Fruit fly (Drosophila melanogaster) whole organism, wandering third instar larva: ENCODE results near the gene GstD8.

Source experiments
- Abd-B ChIP-seq: fragments of >200 bp; optimal IDR thresholded peaks from 2 replicates; lab custom pipeline; 2017; ENCODE audit warnings: missing biosample characterization, missing genetic modification characterization
- CG32264 ChIP-seq: fragments of 200-800 bp; sonication (Bioruptor generic); optimal IDR thresholded peaks from 2 replicates; lab custom pipeline; 2016; ENCODE audit warnings: missing biosample characterization, missing genetic modification characterization
- CG9705 ChIP-seq: fragments of 200-800 bp; sonication (Bioruptor generic); optimal IDR thresholded peaks from 2 replicates; lab custom pipeline; 2018; ENCODE audit warnings: missing biosample characterization, mild to moderate bottlenecking, missing genetic modification characterization
- CrebA ChIP-seq: fragments of 200-800 bp; sonication (Bioruptor generic); optimal IDR thresholded peaks from 2 replicates; lab custom pipeline; 2016; ENCODE audit warnings: missing biosample characterization, mild to moderate bottlenecking, missing genetic modification characterization, borderline replicate concordance
- Dfd ChIP-seq: fragments of >200 bp; optimal IDR thresholded peaks from 2 replicates; lab custom pipeline; 2017; ENCODE audit warnings: missing biosample characterization, missing genetic modification characterization
- Dif ChIP-seq: fragments of 200-275, 200-300 bp; sonication (Bioruptor generic); optimal IDR thresholded peaks from 2 replicates; lab custom pipeline; 2018; ENCODE audit warnings: missing biosample characterization, missing genetic modification characterization; ENCODE audit not compliant: partially characterized antibody
- GATAd ChIP-seq: sonication (Bioruptor generic); optimal IDR thresholded peaks from 2 replicates; lab custom pipeline; 2016; ENCODE audit warnings: missing biosample characterization, missing genetic modification characterization
- HLH106 ChIP-seq: fragments of 200-800 bp; optimal IDR thresholded peaks from 3 replicates; lab custom pipeline; 2019; ENCODE audit warnings: missing biosample characterization, mild to moderate bottlenecking, missing genetic modification characterization, moderate library complexity
- Hnf4 ChIP-seq: fragments of 200-800 bp; sonication (Bioruptor generic); optimal IDR thresholded peaks from 2 replicates; lab custom pipeline; 2016; ENCODE audit warnings: missing biosample characterization, mild to moderate bottlenecking, missing genetic modification characterization
- Hr83 ChIP-seq: fragments of 200-300 bp; sonication (Bioruptor generic); optimal IDR thresholded peaks from 2 replicates; lab custom pipeline; 2016; ENCODE audit warnings: missing biosample characterization, mild to moderate bottlenecking, missing genetic modification characterization, moderate library complexity; ENCODE audit not compliant: poor library complexity, severe bottlenecking
- Jra ChIP-seq: sonication (Bioruptor generic); optimal IDR thresholded peaks from 2 replicates; lab custom pipeline; 2016; ENCODE audit warnings: missing biosample characterization, missing genetic modification characterization
- Mio ChIP-seq: sonication (Bioruptor generic); optimal IDR thresholded peaks from 2 replicates; lab custom pipeline; 2016; ENCODE audit warnings: missing biosample characterization, missing genetic modification characterization
- Myc ChIP-seq: fragments of >200 bp; optimal IDR thresholded peaks from 2 replicates; lab custom pipeline; 2017
- N ChIP-seq: fragments of >200 bp; optimal IDR thresholded peaks from 2 replicates; lab custom pipeline; 2018; ENCODE audit warnings: missing biosample characterization, missing external identifiers, missing genetic modification characterization
- OdsH ChIP-seq: fragments of 200-800 bp; sonication (Bioruptor generic); optimal IDR thresholded peaks from 2 replicates; lab custom pipeline; 2016; ENCODE audit warnings: missing biosample characterization, mild to moderate bottlenecking, missing genetic modification characterization
- Rel ChIP-seq, 2 experiments: fragments of 200-800 bp; sonication (Bioruptor generic) in 1 of 2; optimal IDR thresholded peaks; 2 replicates in 1 of 2; 3 replicates in 1 of 2; lab custom pipeline; 2016 to 2019; ENCODE audit warnings: mild to moderate bottlenecking in 2 of 2, missing biosample characterization in 2 of 2, missing genetic modification characterization in 2 of 2, moderate library complexity in 1 of 2
- br ChIP-seq: fragments of 200-800 bp; sonication (Bioruptor generic); optimal IDR thresholded peaks from 2 replicates; lab custom pipeline; 2016; ENCODE audit warnings: missing biosample characterization, missing genetic modification characterization
- brk ChIP-seq: fragments of 200-800 bp; sonication (Bioruptor generic); optimal IDR thresholded peaks from 2 replicates; lab custom pipeline; 2016; ENCODE audit warnings: missing biosample characterization, mild to moderate bottlenecking, missing genetic modification characterization
- dl ChIP-seq, 2 experiments: fragments of 175-275, 200-275 bp in 1 of 2; fragments of 200-275 bp in 1 of 2; sonication (Bioruptor generic); optimal IDR thresholded peaks; lab custom pipeline; 2018; ENCODE audit warnings: mild to moderate bottlenecking in 2 of 2, missing biosample characterization in 2 of 2, missing genetic modification characterization in 2 of 2, moderate library complexity in 2 of 2; ENCODE audit not compliant: partially characterized antibody in 2 of 2, insufficient read depth in 1 of 2
- dmrt93B ChIP-seq: fragments of 200-800 bp; sonication (Bioruptor generic); optimal IDR thresholded peaks from 2 replicates; lab custom pipeline; 2018; ENCODE audit warnings: missing biosample characterization, mild to moderate bottlenecking, missing genetic modification characterization
- dsf ChIP-seq: sonication (Bioruptor generic); optimal IDR thresholded peaks from 2 replicates; lab custom pipeline; 2016; ENCODE audit warnings: missing biosample characterization, missing genetic modification characterization, borderline replicate concordance
- ey ChIP-seq: fragments of 200-800 bp; sonication (Bioruptor generic); optimal IDR thresholded peaks from 2 replicates; lab custom pipeline; 2016; ENCODE audit warnings: missing biosample characterization, missing genetic modification characterization
- foxo ChIP-seq, 2 experiments: fragments of 200-800 bp; sonication (Bioruptor generic); optimal IDR thresholded peaks; 2 replicates in 1 of 2; 3 replicates in 1 of 2; lab custom pipeline; 2016 to 2017; ENCODE audit warnings: missing biosample characterization in 2 of 2, missing genetic modification characterization in 2 of 2
- fru ChIP-seq: fragments of 200-800 bp; sonication (Bioruptor generic); optimal IDR thresholded peaks from 3 replicates; lab custom pipeline; 2016; ENCODE audit warnings: missing biosample characterization, mild to moderate bottlenecking, missing genetic modification characterization
- h ChIP-seq: fragments of 200-800 bp; sonication (Bioruptor generic); optimal IDR thresholded peaks from 3 replicates; lab custom pipeline; 2016; ENCODE audit warnings: missing biosample characterization, mild to moderate bottlenecking, missing genetic modification characterization
- lola ChIP-seq: fragments of >200 bp; optimal IDR thresholded peaks from 2 replicates; lab custom pipeline; 2017; ENCODE audit warnings: missing biosample characterization, missing genetic modification characterization
- pan ChIP-seq: fragments of >200 bp; optimal IDR thresholded peaks from 2 replicates; lab custom pipeline; 2017
- psq ChIP-seq: fragments of 200-800 bp; sonication (Bioruptor generic); optimal IDR thresholded peaks from 3 replicates; lab custom pipeline; 2017; ENCODE audit warnings: missing biosample characterization, mild to moderate bottlenecking, missing genetic modification characterization, moderate library complexity
- rgr ChIP-seq: fragments of 200-800 bp; sonication (Bioruptor generic); optimal IDR thresholded peaks from 3 replicates; lab custom pipeline; 2016; ENCODE audit warnings: missing biosample characterization, mild to moderate bottlenecking, missing genetic modification characterization
- sage ChIP-seq: fragments of 200-800 bp; sonication (Bioruptor generic); optimal IDR thresholded peaks from 2 replicates; lab custom pipeline; 2016; ENCODE audit warnings: missing biosample characterization, mild to moderate bottlenecking, missing genetic modification characterization
- sv ChIP-seq: fragments of 200-800 bp; sonication (Bioruptor generic); optimal IDR thresholded peaks from 3 replicates; lab custom pipeline; 2016; ENCODE audit warnings: missing biosample characterization, missing genetic modification characterization
- tai ChIP-seq: sonication (Bioruptor generic); optimal IDR thresholded peaks from 2 replicates; lab custom pipeline; 2016; ENCODE audit warnings: missing biosample characterization, missing genetic modification characterization
- usp ChIP-seq: fragments of >200 bp; optimal IDR thresholded peaks from 2 replicates; lab custom pipeline; 2017; ENCODE audit warnings: missing biosample characterization, missing genetic modification characterization
- woc ChIP-seq: sonication (Bioruptor generic); optimal IDR thresholded peaks from 2 replicates; lab custom pipeline; 2016; ENCODE audit warnings: missing biosample characterization, mild to moderate bottlenecking, missing genetic modification characterization

GstD8 gene

DNA sequence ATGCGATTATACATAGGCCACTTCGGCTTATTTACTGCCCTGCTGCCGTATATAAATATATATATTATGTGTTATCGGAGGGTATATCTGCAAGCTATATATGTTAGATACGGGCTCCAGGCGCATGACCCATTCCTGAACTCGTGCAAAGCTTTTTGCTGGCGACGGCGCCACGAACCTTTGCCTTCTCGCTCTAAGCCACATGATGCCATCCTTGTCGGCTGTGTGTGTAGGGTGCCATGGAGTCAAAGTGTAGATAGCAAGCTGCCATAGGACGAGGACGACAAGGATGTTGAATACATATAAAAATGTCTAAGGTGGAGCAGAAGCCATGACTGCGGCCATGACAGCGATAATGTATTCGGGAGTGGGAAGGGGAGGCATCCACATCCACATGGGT lies 32.1 kb upstream of the GstD8 start:
- TF ChIP-seq foxo (GFP tag; optimal IDR thresholded peaks at IDR 0.05; lab: Kevin White, UChicago) = no peak
- TF ChIP-seq woc (GFP tag; lab: Kevin White, UChicago) = no peak
- no peak for TF ChIP-seq GATAd
- TF ChIP-seq, all 38 proteins: peak for 0

DNA sequence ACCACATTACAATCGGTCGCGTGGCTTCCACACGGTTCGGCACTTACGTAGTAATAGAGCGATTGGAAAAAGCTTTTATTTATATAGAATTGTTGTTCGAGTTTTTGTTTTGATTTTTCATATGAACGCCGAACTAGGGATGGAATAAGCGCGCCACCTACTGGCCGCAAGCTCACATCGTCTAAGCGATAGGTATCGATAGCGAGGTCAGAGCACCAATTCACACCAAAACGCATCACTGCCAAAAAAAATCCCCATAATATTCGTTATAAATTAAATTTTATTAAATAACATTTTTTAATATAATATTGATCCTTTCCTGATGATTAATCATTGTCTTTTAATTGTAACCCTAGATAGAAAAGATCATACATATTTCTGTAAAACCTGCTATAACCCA lies 29.3 kb upstream of the GstD8 start, which contains the start of gene CG10038:
TSS of gene CG10038 (minus strand) at position 148 of the 400 bp plus-strand sequence.
- TF ChIP-seq usp (GFP tag; lab: Kevin White, UChicago) (no peak), Hnf4 (GFP tag; lab: Kevin White, UChicago) (no peak), CG32264 (no peak), Abd-B (no peak), ey (no peak), GATAd (peak; percentile 6), sage (peak; percentile 40), foxo (GFP tag; optimal IDR thresholded peaks at IDR 0.05; lab: Kevin White, UChicago) (peak in 1 of 2 experiments; percentile 54), dmrt93B (no peak), N (GFP tag; lab: Kevin White, UChicago) (no peak), rgr (GFP tag; lab: Kevin White, UChicago) (peak; percentile 42), HLH106 (tag; lab: Kevin White, UChicago) (peak; percentile 25), h (peak; percentile 43), psq (GFP tag; lab: Kevin White, UChicago) (no peak), tai (GFP tag; lab: Kevin White, UChicago) (no peak), br (no peak), Hr83 (GFP tag; lab: Kevin White, UChicago) (peak; percentile 64), woc (GFP tag; lab: Kevin White, UChicago) (no peak), Rel (GFP tag; optimal IDR thresholded peaks at IDR 0.05; lab: Kevin White, UChicago) (no peak), Rel (tag; optimal IDR thresholded peaks at IDR 0.05; lab: Kevin White, UChicago) (peak; percentile 99), fru (no peak), Dfd (GFP tag; lab: Kevin White, UChicago) (no peak)

DNA sequence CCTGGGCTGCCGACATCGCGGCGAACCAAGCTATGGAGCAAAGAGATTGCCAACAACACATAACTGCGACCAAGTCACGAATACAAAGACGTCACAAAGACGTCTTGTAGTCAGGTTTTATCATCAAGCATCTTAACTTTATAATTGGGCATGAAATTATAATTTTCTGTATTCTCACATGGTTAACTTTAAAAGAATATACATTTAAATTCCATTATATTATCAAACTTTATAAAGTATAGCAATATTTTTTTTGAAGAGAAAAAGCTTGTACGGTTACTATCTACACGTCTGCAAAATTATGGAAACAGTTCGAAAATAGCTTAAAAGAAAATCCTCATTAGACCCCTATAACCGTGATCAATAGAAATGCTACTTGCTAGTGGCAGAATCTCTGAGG lies 27.8 kb upstream of the GstD8 start, which contains the start of gene CG10041:
TSS of gene CG10041 (minus strand) at position 101 of the 400 bp plus-strand sequence.
- TF ChIP-seq sv (no peak), OdsH (no peak), lola (GFP tag; lab: Kevin White, UChicago) (no peak), sage (no peak), dsf (GFP tag; lab: Kevin White, UChicago) (no peak), dl (GFP tag; optimal IDR thresholded peaks at IDR 0.05; lab: Kevin White, UChicago; ENCODE audit: insufficient read depth in 1 of 2, partially characterized antibody in 2 of 2) (no peak), Jra (GFP tag; lab: Kevin White, UChicago) (no peak), CG9705 (GFP tag; lab: Kevin White, UChicago) (no peak)

DNA sequence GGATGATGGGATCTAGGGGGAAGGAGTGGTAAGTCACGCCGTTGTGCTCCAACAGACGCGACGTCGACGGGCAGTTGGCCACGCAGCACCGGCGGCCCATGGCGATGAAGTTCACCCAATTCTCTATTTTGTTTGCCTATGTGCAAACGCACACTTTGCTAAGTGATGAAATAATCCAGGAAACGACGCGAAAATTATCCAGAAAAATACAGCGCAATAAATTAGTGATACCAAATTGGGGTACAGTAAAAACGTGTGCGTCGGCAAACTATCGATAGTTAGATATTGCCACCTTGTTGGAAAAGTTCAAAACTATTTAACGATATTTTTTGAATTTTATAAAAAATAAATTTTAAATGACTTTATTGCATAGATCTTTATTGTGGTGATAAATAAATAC lies 23.8 kb upstream of the GstD8 start, which contains the start of gene MBD-R2:
TSS of gene MBD-R2 (minus strand) at position 222 of the 400 bp plus-strand sequence.
- TF ChIP-seq OdsH = no peak
- TF ChIP-seq Myc (lab: Kevin White, UChicago) = no peak
- no peak for TF ChIP-seq Dif (GFP tag; lab: Kevin White, UChicago)
- TF ChIP-seq Jra (GFP tag; lab: Kevin White, UChicago) = no peak
- no peak for TF ChIP-seq rgr (GFP tag; lab: Kevin White, UChicago)
- no peak for TF ChIP-seq Rel (GFP tag; optimal IDR thresholded peaks at IDR 0.05; lab: Kevin White, UChicago)
- TF ChIP-seq Rel (tag; optimal IDR thresholded peaks at IDR 0.05; lab: Kevin White, UChicago) = peak; percentile 22
- TF ChIP-seq Hnf4 (GFP tag; lab: Kevin White, UChicago) = no peak
- TF ChIP-seq sage = peak; percentile 12
- no peak for TF ChIP-seq dl (GFP tag; optimal IDR thresholded peaks at IDR 0.05; lab: Kevin White, UChicago; ENCODE audit: insufficient read depth in 1 of 2, partially characterized antibody in 2 of 2)
- no peak for TF ChIP-seq Dfd (GFP tag; lab: Kevin White, UChicago)
- TF ChIP-seq pan (lab: Kevin White, UChicago) = no peak
- TF ChIP-seq tai (GFP tag; lab: Kevin White, UChicago) = no peak
- no peak for TF ChIP-seq woc (GFP tag; lab: Kevin White, UChicago)

DNA sequence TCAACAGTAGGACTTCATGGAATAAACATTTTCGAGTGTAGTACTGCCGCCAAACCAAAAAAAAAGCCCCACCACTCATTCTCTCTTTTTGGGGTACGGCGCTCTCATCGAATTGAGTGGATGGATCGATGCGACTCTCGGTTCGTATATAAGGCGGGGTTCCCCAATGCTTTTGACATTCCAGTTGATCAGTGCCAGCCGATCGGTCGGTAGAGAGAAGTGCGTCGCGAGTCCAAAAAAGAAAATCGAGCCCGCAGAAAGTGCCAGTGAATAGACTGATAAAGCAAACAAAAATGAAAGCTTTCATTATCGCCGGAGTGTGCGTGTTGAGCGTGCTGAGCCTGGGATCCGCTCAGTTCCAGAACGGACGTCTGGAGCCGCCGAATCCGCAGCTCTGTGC lies 20.0 kb upstream of the GstD8 start, which contains the start of gene CG4115:
TSS of gene CG4115 (plus strand) at position 172 of the 400 bp plus-strand sequence.
- no peak for TF ChIP-seq foxo (GFP tag; optimal IDR thresholded peaks at IDR 0.05; lab: Kevin White, UChicago)
- no peak for TF ChIP-seq Mio (GFP tag; lab: Kevin White, UChicago)
- no peak for TF ChIP-seq brk (GFP tag; lab: Kevin White, UChicago)
- TF ChIP-seq GATAd = no peak
- no peak for TF ChIP-seq HLH106 (tag; lab: Kevin White, UChicago)
- TF ChIP-seq Rel (GFP tag; optimal IDR thresholded peaks at IDR 0.05; lab: Kevin White, UChicago) = no peak
- TF ChIP-seq Rel (tag; optimal IDR thresholded peaks at IDR 0.05; lab: Kevin White, UChicago) = peak; percentile 94
- TF ChIP-seq Hr83 (GFP tag; lab: Kevin White, UChicago) = no peak
- TF ChIP-seq N (GFP tag; lab: Kevin White, UChicago) = no peak
- no peak for TF ChIP-seq dsf (GFP tag; lab: Kevin White, UChicago)
- TF ChIP-seq OdsH = no peak
- no peak for TF ChIP-seq ey
- no peak for TF ChIP-seq sage
- peak; percentile 15 for TF ChIP-seq woc (GFP tag; lab: Kevin White, UChicago)
- TF ChIP-seq Abd-B = no peak
- no peak for TF ChIP-seq psq (GFP tag; lab: Kevin White, UChicago)
- no peak for TF ChIP-seq sv
- TF ChIP-seq usp (GFP tag; lab: Kevin White, UChicago) = no peak
- no peak for TF ChIP-seq CG32264
- TF ChIP-seq CrebA (GFP tag; lab: Kevin White, UChicago) = no peak
- TF ChIP-seq Dif (GFP tag; lab: Kevin White, UChicago) = peak; percentile 20
- TF ChIP-seq CG9705 (GFP tag; lab: Kevin White, UChicago) = no peak
- no peak for TF ChIP-seq tai (GFP tag; lab: Kevin White, UChicago)
- TF ChIP-seq dl (GFP tag; optimal IDR thresholded peaks at IDR 0.05; lab: Kevin White, UChicago; ENCODE audit: insufficient read depth in 1 of 2, partially characterized antibody in 2 of 2) = no peak
- TF ChIP-seq Myc (lab: Kevin White, UChicago) = no peak
